Worm (Caenorhabditis elegans) whole organism, late embryonic: Measurements from ENCODE around the gene cpl-1.
A peak's percentile ranks its signal among the peaks of the same experiment; 100 is the strongest.

Source experiments
- F13H6.1 ChIP-seq: sonication (generic microtip); optimal IDR thresholded peaks from 2 replicates; lab custom pipeline; 2016; ENCODE audit warnings: missing genetic modification characterization, missing compliant biosample characterization
- K02D7.2 ChIP-seq: sonication (generic microtip); optimal IDR thresholded peaks from 2 replicates; lab custom pipeline; 2017; ENCODE audit warnings: mild to moderate bottlenecking, missing genetic modification characterization, missing compliant biosample characterization
- K09A11.1 ChIP-seq: sonication (generic microtip); optimal IDR thresholded peaks from 2 replicates; lab custom pipeline; 2017; ENCODE audit warnings: antibody characterized with exemption, mild to moderate bottlenecking, missing genetic modification characterization, missing compliant biosample characterization; ENCODE audit not compliant: insufficient read depth
- Y22D7AL.16 ChIP-seq: sonication (generic microtip); optimal IDR thresholded peaks from 2 replicates; lab custom pipeline; 2016; ENCODE audit warnings: missing genetic modification characterization, missing compliant biosample characterization
- ama-1 ChIP-seq: fragments of 150-350 bp; optimal IDR thresholded peaks from 2 replicates; lab custom pipeline; 2014
- ceh-19 ChIP-seq: fragments of 200-800 bp; sonication (Bioruptor generic); optimal IDR thresholded peaks from 2 replicates; lab custom pipeline; 2018; ENCODE audit warnings: mild to moderate bottlenecking, missing genetic modification characterization, missing compliant biosample characterization
- ceh-22 ChIP-seq: sonication (generic microtip); optimal IDR thresholded peaks from 2 replicates; lab custom pipeline; 2017; ENCODE audit warnings: missing biosample characterization, missing genetic modification characterization
- ceh-30 ChIP-seq: fragments of 150-350 bp; optimal IDR thresholded peaks from 2 replicates; lab custom pipeline; 2014; ENCODE audit warnings: missing biosample characterization, missing genetic modification characterization
- ceh-31 ChIP-seq: sonication (generic microtip); optimal IDR thresholded peaks from 2 replicates; lab custom pipeline; 2016; ENCODE audit warnings: missing genetic modification characterization, missing compliant biosample characterization
- ceh-9 ChIP-seq: sonication (generic microtip); optimal IDR thresholded peaks from 2 replicates; lab custom pipeline; 2016; ENCODE audit warnings: mild to moderate bottlenecking, missing genetic modification characterization, inconsistent platforms, missing compliant biosample characterization
- dmd-4 ChIP-seq: sonication (generic microtip); optimal IDR thresholded peaks from 2 replicates; lab custom pipeline; 2016; ENCODE audit warnings: borderline replicate concordance, missing genetic modification characterization, missing compliant biosample characterization
- ets-4 ChIP-seq: sonication (generic microtip); optimal IDR thresholded peaks from 2 replicates; lab custom pipeline; 2016; ENCODE audit warnings: missing genetic modification characterization, missing compliant biosample characterization
- eyg-1 ChIP-seq: sonication (generic microtip); optimal IDR thresholded peaks from 2 replicates; lab custom pipeline; 2016; ENCODE audit warnings: missing genotype, missing genetic modification characterization, missing compliant biosample characterization
- fkh-10 ChIP-seq: fragments of 150-350 bp; optimal IDR thresholded peaks from 2 replicates; lab custom pipeline; 2014; ENCODE audit warnings: missing biosample characterization, missing genetic modification reagents, missing genetic modification characterization
- fkh-6 ChIP-seq: sonication (generic microtip); optimal IDR thresholded peaks from 2 replicates; lab custom pipeline; 2016; ENCODE audit warnings: missing genetic modification characterization, missing compliant biosample characterization
- gmeb-2 ChIP-seq: sonication (generic microtip); optimal IDR thresholded peaks from 2 replicates; lab custom pipeline; 2016; ENCODE audit warnings: missing genetic modification characterization, inconsistent platforms, missing compliant biosample characterization
- hlh-13 ChIP-seq: fragments of 200-800 bp; sonication (Bioruptor generic); optimal IDR thresholded peaks from 2 replicates; lab custom pipeline; 2018; ENCODE audit warnings: mild to moderate bottlenecking, missing genetic modification characterization, missing compliant biosample characterization
- hlh-30 ChIP-seq: sonication (generic microtip); optimal IDR thresholded peaks from 2 replicates; lab custom pipeline; 2017; ENCODE audit warnings: antibody characterized with exemption, missing genetic modification characterization, missing compliant biosample characterization; ENCODE audit not compliant: insufficient read depth
- hlh-6 ChIP-seq: sonication (generic microtip); optimal IDR thresholded peaks from 2 replicates; lab custom pipeline; 2016; ENCODE audit warnings: missing genotype, missing genetic modification characterization, missing compliant biosample characterization
- hlh-8 ChIP-seq: sonication (generic microtip); optimal IDR thresholded peaks from 2 replicates; lab custom pipeline; 2016; ENCODE audit warnings: missing genotype, missing genetic modification characterization, missing compliant biosample characterization
- lim-6 ChIP-seq: sonication (generic microtip); optimal IDR thresholded peaks from 2 replicates; lab custom pipeline; 2016; ENCODE audit warnings: missing genetic modification characterization, missing compliant biosample characterization
- madf-2 ChIP-seq: sonication (generic microtip); optimal IDR thresholded peaks from 2 replicates; lab custom pipeline; 2017; ENCODE audit warnings: missing genetic modification characterization, missing compliant biosample characterization
- nhr-11 ChIP-seq: fragments of 150-350 bp; optimal IDR thresholded peaks from 2 replicates; lab custom pipeline; 2014; ENCODE audit warnings: missing biosample characterization, missing genetic modification characterization
- nhr-232 ChIP-seq: sonication (generic microtip); optimal IDR thresholded peaks from 2 replicates; lab custom pipeline; 2016; ENCODE audit warnings: missing genetic modification characterization, missing compliant biosample characterization
- pag-3 ChIP-seq: sonication (generic microtip); optimal IDR thresholded peaks from 2 replicates; lab custom pipeline; 2016; ENCODE audit warnings: missing compliant biosample characterization, missing genetic modification characterization, borderline replicate concordance
- pat-9 ChIP-seq: fragments of 200-800 bp; sonication (Bioruptor generic); optimal IDR thresholded peaks from 2 replicates; lab custom pipeline; 2018; ENCODE audit warnings: mild to moderate bottlenecking, missing genetic modification characterization, moderate library complexity, missing compliant biosample characterization
- pha-2 ChIP-seq: sonication (generic microtip); optimal IDR thresholded peaks from 2 replicates; lab custom pipeline; 2017; ENCODE audit warnings: mild to moderate bottlenecking, missing genetic modification characterization, missing compliant biosample characterization
- pqm-1 ChIP-seq: sonication (generic microtip); optimal IDR thresholded peaks from 2 replicates; lab custom pipeline; 2016; ENCODE audit warnings: missing genetic modification characterization, missing compliant biosample characterization
- pros-1 ChIP-seq: fragments of 150-350 bp; optimal IDR thresholded peaks from 2 replicates; lab custom pipeline; 2014; ENCODE audit warnings: missing biosample characterization, missing genetic modification reagents, missing genetic modification characterization
- rnt-1 ChIP-seq: sonication (generic microtip); optimal IDR thresholded peaks from 2 replicates; lab custom pipeline; 2016; ENCODE audit warnings: missing genetic modification characterization, missing compliant biosample characterization
- sox-4 ChIP-seq: sonication (generic microtip); optimal IDR thresholded peaks from 2 replicates; lab custom pipeline; 2017; ENCODE audit warnings: mild to moderate bottlenecking, missing genetic modification characterization, inconsistent platforms, missing compliant biosample characterization
- syd-9 ChIP-seq: sonication (generic microtip); optimal IDR thresholded peaks from 2 replicates; lab custom pipeline; 2016; ENCODE audit warnings: mild to moderate bottlenecking, missing genetic modification characterization, moderate library complexity, missing compliant biosample characterization
- tbx-7 ChIP-seq: sonication (generic microtip); optimal IDR thresholded peaks from 2 replicates; lab custom pipeline; 2016; ENCODE audit warnings: missing genotype, missing genetic modification characterization, missing compliant biosample characterization
- ttx-3 ChIP-seq: sonication (generic microtip); optimal IDR thresholded peaks from 2 replicates; lab custom pipeline; 2016; ENCODE audit warnings: missing genetic modification reagents, missing genetic modification characterization, missing compliant biosample characterization
- unc-3 ChIP-seq, 2 experiments: fragments of 200-800 bp in 1 of 2; sonication (Bioruptor generic) in 1 of 2; sonication (generic microtip) in 1 of 2; conservative IDR thresholded peaks in 1 of 2; optimal IDR thresholded peaks in 1 of 2; 2 replicates each; pipeline versions ENCODE4 v1.3.6 to Lab custom; 2016 to 2022; ENCODE audit warnings: missing compliant biosample characterization in 2 of 2, missing genetic modification characterization in 2 of 2, missing genetic modification reagents in 1 of 2
- unc-42 ChIP-seq: sonication (generic microtip); optimal IDR thresholded peaks from 2 replicates; lab custom pipeline; 2016; ENCODE audit warnings: missing genotype, missing genetic modification characterization, missing compliant biosample characterization
- zip-5 ChIP-seq: sonication (generic microtip); optimal IDR thresholded peaks from 2 replicates; lab custom pipeline; 2016; ENCODE audit warnings: missing genetic modification characterization, missing compliant biosample characterization
- ztf-16 ChIP-seq: sonication (generic microtip); optimal IDR thresholded peaks from 2 replicates; lab custom pipeline; 2017; ENCODE audit warnings: missing genetic modification characterization, missing compliant biosample characterization

Gene cpl-1

DNA sequence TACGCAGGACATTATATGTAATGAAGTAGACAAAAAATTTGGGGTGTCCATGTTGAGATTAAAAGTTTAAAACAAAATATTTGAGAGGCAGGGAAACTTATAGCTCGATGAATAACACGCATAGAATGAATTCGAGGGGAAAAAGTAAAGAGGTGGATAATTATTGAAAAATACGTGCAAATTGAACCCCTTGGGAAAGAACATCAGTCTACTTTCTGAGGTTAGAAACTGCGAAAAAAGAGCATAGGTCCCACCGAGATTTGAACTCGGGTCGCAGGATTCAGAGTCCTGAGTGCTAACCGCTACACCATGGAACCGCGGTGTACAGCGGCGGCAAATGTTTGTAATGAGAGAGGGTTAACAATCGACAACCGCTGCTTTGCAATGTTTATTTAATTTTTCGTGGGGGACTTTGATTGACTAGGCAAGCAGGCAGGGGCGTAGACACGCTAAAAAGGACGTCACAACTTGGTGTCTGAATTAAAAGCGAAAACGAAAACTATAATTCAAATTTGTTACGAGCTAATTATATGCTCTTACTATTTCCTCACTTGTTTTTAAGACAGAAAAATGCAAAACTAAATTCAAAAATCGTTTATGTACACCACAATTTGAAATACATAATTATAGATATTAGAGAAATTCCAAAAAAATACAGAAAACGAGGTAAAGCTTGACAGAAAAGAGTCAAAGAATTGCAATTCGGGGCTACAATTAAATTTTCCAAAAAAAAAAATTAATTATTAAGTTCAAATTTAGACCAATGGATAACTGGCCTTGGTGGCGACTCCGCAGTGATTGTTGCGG, 3.0 kb downstream of the cpl-1 start, which contains the start of gene srh-269 (continued):
- no peak for TF ChIP-seq Y22D7AL.16 (tag; lab: Kevin White, UChicago)
- TF ChIP-seq tbx-7 (tag; lab: Kevin White, UChicago), result no peak
- TF ChIP-seq dmd-4, result peak; percentile 20
- no peak for TF ChIP-seq pros-1 (tag; lab: Kevin White, UChicago)
- TF ChIP-seq ceh-31 (tag; lab: Kevin White, UChicago), result peak; percentile 33
- peak; percentile 31 for TF ChIP-seq pqm-1 (tag; lab: Kevin White, UChicago)
- TF ChIP-seq fkh-10, result no peak
- peak; percentile 74 for TF ChIP-seq rnt-1
- TF ChIP-seq fkh-6, result peak; percentile 67
- peak; percentile 32 for TF ChIP-seq ztf-16 (tag; lab: Kevin White, UChicago)
- TF ChIP-seq zip-5, result peak; percentile 1
- TF ChIP-seq ama-1 (lab: Kevin White, UChicago), result no peak
- TF ChIP-seq pat-9 (tag; lab: Kevin White, UChicago), result peak; percentile 56
- peak; percentile 46 for TF ChIP-seq ttx-3
- TF ChIP-seq sox-4, result peak; percentile 58
- peak; percentile 23 for TF ChIP-seq lim-6 (tag; lab: Kevin White, UChicago)
- peak; percentile 13 for TF ChIP-seq ceh-9 (tag; lab: Kevin White, UChicago)
- peak; percentile 53 for TF ChIP-seq nhr-232 (tag; lab: Kevin White, UChicago)
- TF ChIP-seq hlh-6 (tag; lab: Kevin White, UChicago), result peak; percentile 80
- peak; percentile 64 for TF ChIP-seq hlh-13 (GFP tag; lab: Kevin White, UChicago)

DNA sequence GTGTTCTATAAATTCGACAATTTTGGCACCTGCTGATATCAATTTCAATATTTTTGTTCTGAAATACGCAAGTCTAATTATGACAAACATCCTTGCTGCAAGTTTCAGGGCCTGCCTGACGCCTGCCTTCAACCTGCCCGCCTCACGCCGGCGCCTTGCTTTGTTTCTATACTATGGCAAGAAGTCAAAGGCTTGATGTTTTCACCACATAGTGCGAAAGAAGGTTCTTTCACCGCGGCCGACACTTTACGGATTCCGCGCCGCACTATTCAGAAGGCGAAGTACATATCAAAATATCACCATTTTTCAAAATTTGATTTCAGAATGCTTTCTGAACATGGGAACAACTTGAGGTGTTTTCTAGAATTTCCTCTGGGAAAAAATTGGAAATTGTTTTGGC, 5.7 kb downstream of the cpl-1 start:
- TF ChIP-seq ceh-22 (tag; lab: Kevin White, UChicago), result no peak
- TF ChIP-seq hlh-8 (tag; lab: Kevin White, UChicago), result no peak
- TF ChIP-seq nhr-11 (tag; lab: Kevin White, UChicago), result no peak
- no peak for TF ChIP-seq pag-3 (tag; lab: Kevin White, UChicago)
- TF ChIP-seq unc-3 (GFP tag; conservative IDR thresholded peaks at IDR 0.05; lab: Robert Waterston, UW), result no peak
- no peak for TF ChIP-seq unc-3 (tag; optimal IDR thresholded peaks at IDR 0.05; lab: Kevin White, UChicago)
- TF ChIP-seq hlh-30 (tag; lab: Kevin White, UChicago), result no peak
- TF ChIP-seq pha-2, result no peak
- TF ChIP-seq ceh-19, result no peak
- no peak for TF ChIP-seq dmd-4
- TF ChIP-seq pqm-1 (tag; lab: Kevin White, UChicago), result no peak
- no peak for TF ChIP-seq nhr-232 (tag; lab: Kevin White, UChicago)
- TF ChIP-seq K02D7.2 (tag; lab: Kevin White, UChicago), result no peak
- TF ChIP-seq unc-42 (tag; lab: Kevin White, UChicago), result no peak
- TF ChIP-seq syd-9 (tag; lab: Kevin White, UChicago), result no peak
- TF ChIP-seq K09A11.1, result no peak
- no peak for TF ChIP-seq ets-4 (tag; lab: Kevin White, UChicago)
- no peak for TF ChIP-seq hlh-13 (GFP tag; lab: Kevin White, UChicago)

DNA sequence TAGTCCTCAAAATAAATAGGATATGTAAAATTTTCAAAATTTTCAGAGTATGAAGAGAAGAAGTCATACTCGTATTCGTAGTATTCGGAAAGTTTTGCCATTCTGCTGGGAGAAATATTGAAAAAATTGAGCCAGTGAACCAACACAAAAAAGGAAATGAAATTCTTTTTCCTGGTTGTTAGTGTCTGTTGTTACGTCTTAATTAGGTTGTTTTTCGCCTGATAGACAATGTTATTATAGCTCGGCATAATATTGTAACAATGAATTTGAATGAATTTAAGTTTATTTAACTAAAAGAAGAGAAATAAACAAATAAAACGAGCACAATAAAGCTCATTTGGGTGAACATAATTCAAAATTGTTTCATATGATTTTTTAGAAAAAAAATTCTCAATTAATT, 6.7 kb downstream of the cpl-1 start, which contains the start of gene srw-73:
Gene srw-73, minus strand, starts transcription at position 101 of the 400 bp plus-strand sequence.
- TF ChIP-seq ceh-30 (tag; lab: Kevin White, UChicago) (no peak), ttx-3 (no peak), unc-3 (GFP tag; conservative IDR thresholded peaks at IDR 0.05; lab: Robert Waterston, UW) (no peak), unc-3 (tag; optimal IDR thresholded peaks at IDR 0.05; lab: Kevin White, UChicago) (no peak), gmeb-2 (tag; lab: Kevin White, UChicago) (no peak), fkh-6 (no peak), ceh-19 (no peak), nhr-232 (tag; lab: Kevin White, UChicago) (no peak), F13H6.1 (tag; lab: Kevin White, UChicago) (no peak), eyg-1 (tag; lab: Kevin White, UChicago) (no peak), hlh-6 (tag; lab: Kevin White, UChicago) (no peak), madf-2 (no peak), ceh-31 (tag; lab: Kevin White, UChicago) (no peak), zip-5 (no peak)
